Fruit fly (Drosophila melanogaster) whole organism, embryonic: ENCODE measurements around the gene DCTN1-p150.

Source experiments
- B-H2 ChIP-seq: fragments of 200-800 bp; sonication (Bioruptor generic); optimal IDR thresholded peaks from 2 replicates; lab custom pipeline; 2018; ENCODE audit warnings: missing biosample characterization, mild to moderate bottlenecking, missing genetic modification characterization
- Bdp1 ChIP-seq: fragments of 200-800 bp; sonication (Bioruptor generic); optimal IDR thresholded peaks from 3 replicates; lab custom pipeline; 2016; ENCODE audit warnings: missing biosample characterization, missing genetic modification characterization
- Blimp-1 ChIP-seq: fragments of 200-800 bp; sonication (Bioruptor generic); optimal IDR thresholded peaks from 3 replicates; lab custom pipeline; 2018; ENCODE audit warnings: missing biosample characterization, missing genetic modification characterization, mild to moderate bottlenecking, moderate library complexity, missing genetic modification reagents
- CG10654 ChIP-seq: fragments of 200-800 bp; sonication (Bioruptor generic); optimal IDR thresholded peaks from 2 replicates; lab custom pipeline; 2016; ENCODE audit warnings: missing biosample characterization, missing genetic modification characterization
- CG10979 ChIP-seq: fragments of 200-800 bp; sonication (Bioruptor generic); optimal IDR thresholded peaks from 2 replicates; lab custom pipeline; 2018; ENCODE audit warnings: missing biosample characterization, mild to moderate bottlenecking, missing genetic modification characterization, moderate library complexity
- CG11093 ChIP-seq: fragments of 200-800 bp; sonication (Bioruptor generic); IDR thresholded peaks from 3 replicates; pipeline ENCODE4 v1.3.6; 2022; ENCODE audit warnings: missing biosample characterization, missing genetic modification characterization
- CG11695 ChIP-seq: fragments of 200-800 bp; sonication (Bioruptor generic); IDR thresholded peaks from 3 replicates; pipeline ENCODE4 v1.3.6; 2022; ENCODE audit warnings: missing biosample characterization, missing genetic modification characterization
- CG17359 ChIP-seq: fragments of 200-800 bp; sonication (Bioruptor generic); optimal IDR thresholded peaks from 3 replicates; lab custom pipeline; 2018; ENCODE audit warnings: missing biosample characterization, mild to moderate bottlenecking, missing genetic modification characterization, moderate library complexity
- CG30431 ChIP-seq: fragments of 200-800 bp; sonication (Bioruptor generic); optimal IDR thresholded peaks from 2 replicates; lab custom pipeline; 2017; ENCODE audit warnings: missing biosample characterization, missing genetic modification characterization
- CG34224 ChIP-seq: fragments of 200-800 bp; sonication (Bioruptor generic); IDR thresholded peaks from 3 replicates; pipeline ENCODE4 v1.3.6; 2022; ENCODE audit warnings: missing biosample characterization, missing genetic modification characterization; ENCODE audit not compliant: partially characterized antibody
- CG4360 ChIP-seq: fragments of 200-800 bp; sonication (Bioruptor generic); IDR thresholded peaks from 2 replicates; pipeline ENCODE4 v1.3.6; 2022; ENCODE audit warnings: missing biosample characterization, missing genetic modification characterization
- CG5180 ChIP-seq: fragments of 200-800 bp; sonication (Bioruptor generic); optimal IDR thresholded peaks from 3 replicates; lab custom pipeline; 2017; ENCODE audit warnings: missing biosample characterization, missing genetic modification characterization, mild to moderate bottlenecking, moderate library complexity, missing genetic modification reagents
- CG6254 ChIP-seq: fragments of 200-800 bp; sonication (Bioruptor generic); optimal IDR thresholded peaks from 3 replicates; lab custom pipeline; 2017; ENCODE audit warnings: mild to moderate bottlenecking, missing biosample characterization, missing genetic modification reagents, missing genetic modification characterization
- CG6272 ChIP-seq: fragments of 200-800 bp; sonication (Bioruptor generic); IDR thresholded peaks from 2 replicates; pipeline ENCODE4 v1.3.6; 2022; ENCODE audit warnings: missing biosample characterization, missing genetic modification characterization
- CG6654 ChIP-seq: fragments of 200-800 bp; sonication (Bioruptor generic); optimal IDR thresholded peaks from 2 replicates; lab custom pipeline; 2017; ENCODE audit warnings: missing biosample characterization, mild to moderate bottlenecking, missing genetic modification characterization
- CG6683 ChIP-seq: fragments of 200-800 bp; sonication (Bioruptor generic); optimal IDR thresholded peaks from 2 replicates; lab custom pipeline; 2017; ENCODE audit warnings: missing biosample characterization, mild to moderate bottlenecking, missing genetic modification characterization, missing genetic modification reagents
- CG8290 ChIP-seq, 3 experiments: fragments of 200-800 bp; sonication (Bioruptor generic); optimal IDR thresholded peaks; 2 replicates each; lab custom pipeline; 2016 to 2019; ENCODE audit warnings: missing biosample characterization in 3 of 3, missing genetic modification characterization in 3 of 3, mild to moderate bottlenecking in 2 of 3, moderate library complexity in 1 of 3
- CG9932 ChIP-seq: fragments of 200-800 bp; sonication (Bioruptor generic); IDR thresholded peaks from 2 replicates; pipeline ENCODE4 v1.3.6; 2022; ENCODE audit warnings: missing biosample characterization, missing genetic modification characterization
- CrebB ChIP-seq: fragments of 200-800 bp; sonication (Bioruptor generic); optimal IDR thresholded peaks from 3 replicates; lab custom pipeline; 2018; ENCODE audit warnings: missing biosample characterization, mild to moderate bottlenecking, missing genetic modification characterization
- D19A ChIP-seq: fragments of 200-800 bp; optimal IDR thresholded peaks from 3 replicates; lab custom pipeline; 2019; ENCODE audit warnings: missing biosample characterization, mild to moderate bottlenecking, missing genetic modification characterization, moderate library complexity
- Dref ChIP-seq: fragments of 200-800 bp; sonication (Bioruptor generic); IDR thresholded peaks from 2 replicates; pipeline ENCODE4 v1.3.6; 2022; ENCODE audit warnings: missing biosample characterization, missing genetic modification characterization
- ERR ChIP-seq: fragments of 200-800 bp; sonication (Bioruptor generic); optimal IDR thresholded peaks from 2 replicates; lab custom pipeline; 2016; ENCODE audit warnings: missing biosample characterization, missing genetic modification characterization
- Ets97D ChIP-seq: fragments of 200-800 bp; sonication (Bioruptor generic); optimal IDR thresholded peaks from 3 replicates; lab custom pipeline; 2016; ENCODE audit warnings: missing biosample characterization, missing genetic modification characterization
- Fer1 ChIP-seq: fragments of 200-800 bp; sonication (Bioruptor generic); optimal IDR thresholded peaks from 2 replicates; lab custom pipeline; 2017; ENCODE audit warnings: missing biosample characterization, mild to moderate bottlenecking, missing genetic modification characterization
- Rfx ChIP-seq: fragments of 200-800 bp; sonication (Bioruptor generic); IDR thresholded peaks from 2 replicates; pipeline ENCODE4 v1.3.6; 2022; ENCODE audit warnings: missing biosample characterization, missing genetic modification characterization
- Side ChIP-seq: fragments of 200-800 bp; sonication (Bioruptor generic); optimal IDR thresholded peaks from 2 replicates; lab custom pipeline; 2016; ENCODE audit warnings: missing biosample characterization, missing genetic modification characterization
- Stat92E ChIP-seq, 3 experiments: fragments of >200 bp in 2 of 3; fragments of 200-800 bp in 1 of 3; sonication (Bioruptor generic) in 1 of 3; optimal IDR thresholded peaks; 2 replicates each; lab custom pipeline; 2017 to 2019; ENCODE audit warnings: missing biosample characterization in 3 of 3, missing genetic modification characterization in 3 of 3, mild to moderate bottlenecking in 1 of 3, moderate library complexity in 1 of 3
- TFAM ChIP-seq: fragments of 200-800 bp; sonication (Bioruptor generic); optimal IDR thresholded peaks from 2 replicates; lab custom pipeline; 2017; ENCODE audit warnings: missing biosample characterization, missing genetic modification characterization, inconsistent platforms
- Taf1 ChIP-seq: fragments of 200-800 bp; sonication (Bioruptor generic); IDR thresholded peaks from 2 replicates; pipeline ENCODE4 v1.3.6; 2022; ENCODE audit warnings: missing biosample characterization, missing genetic modification characterization
- Vsx1 ChIP-seq: fragments of 200-800 bp; sonication (Bioruptor generic); optimal IDR thresholded peaks from 2 replicates; lab custom pipeline; 2017; ENCODE audit warnings: missing biosample characterization, mild to moderate bottlenecking, missing genetic modification characterization, missing genetic modification reagents
- aop ChIP-seq: fragments of 200-800 bp; sonication (Bioruptor generic); IDR thresholded peaks from 2 replicates; pipeline ENCODE4 v1.3.6; 2022; ENCODE audit warnings: missing biosample characterization, missing genetic modification characterization
- ato ChIP-seq: fragments of 200-800 bp; sonication (Bioruptor generic); IDR thresholded peaks from 2 replicates; pipeline ENCODE4 v1.3.6; 2022; ENCODE audit warnings: missing biosample characterization, missing genetic modification characterization; ENCODE audit not compliant: partially characterized antibody
- bab2 ChIP-seq: fragments of 200-800 bp; sonication (Bioruptor generic); optimal IDR thresholded peaks from 2 replicates; lab custom pipeline; 2016; ENCODE audit warnings: missing biosample characterization, missing genetic modification characterization
- bbx ChIP-seq: fragments of 200-800 bp; sonication (Bioruptor generic); IDR thresholded peaks from 2 replicates; pipeline ENCODE4 v1.3.6; 2022; ENCODE audit warnings: missing biosample characterization, missing genetic modification characterization; ENCODE audit not compliant: partially characterized antibody
- cad ChIP-seq: fragments of >200 bp; optimal IDR thresholded peaks from 2 replicates; lab custom pipeline; 2017; ENCODE audit warnings: missing biosample characterization, missing genetic modification characterization
- caup ChIP-seq: fragments of 200-800 bp; sonication (Bioruptor generic); optimal IDR thresholded peaks from 3 replicates; lab custom pipeline; 2017; ENCODE audit warnings: missing biosample characterization, mild to moderate bottlenecking, missing genetic modification characterization, moderate library complexity; ENCODE audit not compliant: severe bottlenecking
- dimm ChIP-seq: fragments of 200-800 bp; sonication (Bioruptor generic); IDR thresholded peaks from 2 replicates; pipeline ENCODE4 v1.3.6; 2022; ENCODE audit warnings: missing biosample characterization, missing genetic modification characterization
- dm ChIP-seq: fragments of 200-800 bp; sonication (Bioruptor generic); optimal IDR thresholded peaks from 3 replicates; lab custom pipeline; 2016; ENCODE audit warnings: missing biosample characterization, missing genetic modification characterization
- dmrt11E ChIP-seq: fragments of 200-800 bp; sonication (Bioruptor generic); optimal IDR thresholded peaks from 3 replicates; lab custom pipeline; 2018; ENCODE audit warnings: missing biosample characterization, mild to moderate bottlenecking, missing genetic modification characterization, moderate library complexity
- exex ChIP-seq: fragments of 200-800 bp; sonication (Bioruptor generic); optimal IDR thresholded peaks from 4 replicates; lab custom pipeline; 2018; ENCODE audit warnings: missing biosample characterization, mild to moderate bottlenecking, missing genetic modification characterization, moderate library complexity
- fd64A ChIP-seq: fragments of 200-800 bp; sonication (Bioruptor generic); optimal IDR thresholded peaks from 3 replicates; lab custom pipeline; 2018; ENCODE audit warnings: missing biosample characterization, mild to moderate bottlenecking, missing genetic modification characterization
- gcm2 ChIP-seq: fragments of 200-800 bp; sonication (Bioruptor generic); optimal IDR thresholded peaks from 2 replicates; lab custom pipeline; 2016; ENCODE audit warnings: missing biosample characterization, missing genetic modification characterization
- kah ChIP-seq: fragments of 200-800 bp; sonication (Bioruptor generic); optimal IDR thresholded peaks from 2 replicates; lab custom pipeline; 2018; ENCODE audit warnings: missing biosample characterization, mild to moderate bottlenecking, missing genetic modification characterization
- mam ChIP-seq: fragments of 200-800 bp; sonication (Bioruptor generic); optimal IDR thresholded peaks from 3 replicates; lab custom pipeline; 2016; ENCODE audit warnings: missing biosample characterization, missing genetic modification characterization
- sob ChIP-seq: fragments of 200-800 bp; sonication (Bioruptor generic); IDR thresholded peaks from 2 replicates; pipeline ENCODE4 v1.3.6; 2022; ENCODE audit warnings: missing biosample characterization, missing genetic modification characterization
- trem ChIP-seq: fragments of 200-800 bp; optimal IDR thresholded peaks from 3 replicates; lab custom pipeline; 2019; ENCODE audit warnings: missing biosample characterization, mild to moderate bottlenecking, missing genetic modification characterization, moderate library complexity
- tup ChIP-seq: fragments of 200-800 bp; sonication (Bioruptor generic); optimal IDR thresholded peaks from 2 replicates; lab custom pipeline; 2016; ENCODE audit warnings: missing biosample characterization, mild to moderate bottlenecking, missing genetic modification characterization, moderate library complexity

Gene DCTN1-p150

dm6 chr3L:13919794-13920631 lies 9.2 kb upstream of the DCTN1-p150 start (continued):
- TF ChIP-seq kah (GFP tag; lab: Kevin White, UChicago) (peak; percentile 46), CG11695 (GFP tag; lab: Robert Waterston, UW) (peak; percentile 82), CG9932 (GFP tag; lab: Robert Waterston, UW) (peak; percentile 87), Fer1 (peak; percentile 92), Ets97D (GFP tag; lab: Kevin White, UChicago) (no peak), tup (GFP tag; lab: Kevin White, UChicago) (peak; percentile 63), CG6272 (GFP tag; lab: Robert Waterston, UW) (peak; percentile 70), dimm (peak; percentile 31; the same call in 1 of the 2 replicates), B-H2 (peak; percentile 55), fd64A (GFP tag; lab: Kevin White, UChicago) (peak; percentile 13), CG5180 (GFP tag; lab: Kevin White, UChicago) (peak; percentile 78), Rfx (GFP tag; lab: Robert Waterston, UW) (peak; percentile 85), CG10654 (GFP tag; lab: Kevin White, UChicago) (peak; percentile 86), CG6254 (peak; percentile 89), Vsx1 (peak; percentile 76), Bdp1 (GFP tag; lab: Kevin White, UChicago) (peak; percentile 74), ato (GFP tag; lab: Robert Waterston, UW) (peak; percentile 35; the same call in 1 of the 2 replicates), exex (tag; lab: Kevin White, UChicago) (peak; percentile 64), mam (GFP tag; lab: Kevin White, UChicago) (peak; percentile 91), Taf1 (GFP tag; lab: Robert Waterston, UW) (peak; percentile 55; the same call in 1 of the 2 replicates), CG34224 (GFP tag; lab: Robert Waterston, UW) (peak; percentile 68; the same call in 2 of the 3 replicates), D19A (tag; lab: Kevin White, UChicago) (peak; percentile 92), ERR (GFP tag; lab: Kevin White, UChicago) (peak; percentile 50), Stat92E (GFP tag; optimal IDR thresholded peaks at IDR 0.05; lab: Kevin White, UChicago) (no peak), CG6683 (GFP tag; lab: Kevin White, UChicago) (peak; percentile 82), CG8290 (GFP tag; optimal IDR thresholded peaks at IDR 0.05; lab: Kevin White, UChicago) (peak; percentile 76), CG8290 (tag; optimal IDR thresholded peaks at IDR 0.05; lab: Kevin White, UChicago) (peak; percentile 33 to 78), Blimp-1 (GFP tag; lab: Kevin White, UChicago) (peak; percentile 87), CG11093 (GFP tag; lab: Robert Waterston, UW) (peak; percentile 55; the same call in 1 of the 3 replicates), TFAM (peak; percentile 56), CG17359 (tag; lab: Kevin White, UChicago) (peak; percentile 87), dm (GFP tag; lab: Kevin White, UChicago) (peak; percentile 82), aop (GFP tag; lab: Robert Waterston, UW) (no peak), trem (tag; lab: Kevin White, UChicago) (peak; percentile 84), gcm2 (peak; percentile 87), bbx (GFP tag; lab: Robert Waterston, UW) (peak; percentile 56), cad (GFP tag; lab: Kevin White, UChicago) (no peak), dmrt11E (peak; percentile 94), bab2 (GFP tag; lab: Kevin White, UChicago) (peak; percentile 90), sob (peak; percentile 74), CrebB (tag; lab: Kevin White, UChicago) (peak; percentile 74), CG4360 (GFP tag; lab: Robert Waterston, UW) (peak; percentile 49), CG6654 (peak; percentile 78), Side (GFP tag; lab: Kevin White, UChicago) (peak; percentile 84), CG10979 (peak; percentile 97), Dref (GFP tag; lab: Robert Waterston, UW) (no peak), caup (GFP tag; lab: Kevin White, UChicago) (peak; percentile 86), CG30431 (GFP tag; lab: Kevin White, UChicago) (peak; percentile 84)
